Worm (Caenorhabditis elegans): ENCODE measurements around the gene srw-17.

Gene srw-17

ce11 chrV:15225650-15226049, 51.2 kb downstream of the srw-17 start, which contains the start of gene srw-14:
Gene srw-14 (plus strand): TSS chrV:15225950.
- TF ChIP-seq peb-1 (tag; optimal IDR thresholded peaks at IDR 0.05) (no peak), R02D3.7 (tag; optimal IDR thresholded peaks at IDR 0.05) (no peak), nhr-129 (tag; optimal IDR thresholded peaks at IDR 0.05) (no peak), ztf-4 (tag; optimal IDR thresholded peaks at IDR 0.05) (no peak), nhr-237 (tag; optimal IDR thresholded peaks at IDR 0.05) (no peak), C34F6.9 (tag; optimal IDR thresholded peaks at IDR 0.05) (no peak)
